Fruit fly (Drosophila melanogaster) whole organism, wandering third instar larva: ENCODE measurements around the gene Spt7.

ENCODE experiments used
- Abd-B ChIP-seq: fragments of >200 bp; optimal IDR thresholded peaks from 2 replicates; lab custom pipeline; 2017; ENCODE audit warnings: missing biosample characterization, missing genetic modification characterization
- CG9705 ChIP-seq: fragments of 200-800 bp; sonication (Bioruptor generic); optimal IDR thresholded peaks from 2 replicates; lab custom pipeline; 2018; ENCODE audit warnings: missing biosample characterization, mild to moderate bottlenecking, missing genetic modification characterization
- Dfd ChIP-seq: fragments of >200 bp; optimal IDR thresholded peaks from 2 replicates; lab custom pipeline; 2017; ENCODE audit warnings: missing biosample characterization, missing genetic modification characterization
- Dif ChIP-seq: fragments of 200-275, 200-300 bp; sonication (Bioruptor generic); optimal IDR thresholded peaks from 2 replicates; lab custom pipeline; 2018; ENCODE audit warnings: missing biosample characterization, missing genetic modification characterization; ENCODE audit not compliant: partially characterized antibody
- GATAd ChIP-seq: sonication (Bioruptor generic); optimal IDR thresholded peaks from 2 replicates; lab custom pipeline; 2016; ENCODE audit warnings: missing biosample characterization, missing genetic modification characterization
- HLH106 ChIP-seq: fragments of 200-800 bp; optimal IDR thresholded peaks from 3 replicates; lab custom pipeline; 2019; ENCODE audit warnings: missing biosample characterization, mild to moderate bottlenecking, missing genetic modification characterization, moderate library complexity
- Hnf4 ChIP-seq: fragments of 200-800 bp; sonication (Bioruptor generic); optimal IDR thresholded peaks from 2 replicates; lab custom pipeline; 2016; ENCODE audit warnings: missing biosample characterization, mild to moderate bottlenecking, missing genetic modification characterization
- Hr78 ChIP-seq: fragments of >200 bp; optimal IDR thresholded peaks from 2 replicates; lab custom pipeline; 2017; ENCODE audit warnings: missing biosample characterization, missing genetic modification characterization
- Hr83 ChIP-seq: fragments of 200-300 bp; sonication (Bioruptor generic); optimal IDR thresholded peaks from 2 replicates; lab custom pipeline; 2016; ENCODE audit warnings: missing biosample characterization, mild to moderate bottlenecking, missing genetic modification characterization, moderate library complexity; ENCODE audit not compliant: poor library complexity, severe bottlenecking
- Jra ChIP-seq: sonication (Bioruptor generic); optimal IDR thresholded peaks from 2 replicates; lab custom pipeline; 2016; ENCODE audit warnings: missing biosample characterization, missing genetic modification characterization
- Mio ChIP-seq: sonication (Bioruptor generic); optimal IDR thresholded peaks from 2 replicates; lab custom pipeline; 2016; ENCODE audit warnings: missing biosample characterization, missing genetic modification characterization
- Myc ChIP-seq: fragments of >200 bp; optimal IDR thresholded peaks from 2 replicates; lab custom pipeline; 2017
- N ChIP-seq: fragments of >200 bp; optimal IDR thresholded peaks from 2 replicates; lab custom pipeline; 2018; ENCODE audit warnings: missing biosample characterization, missing external identifiers, missing genetic modification characterization
- OdsH ChIP-seq: fragments of 200-800 bp; sonication (Bioruptor generic); optimal IDR thresholded peaks from 2 replicates; lab custom pipeline; 2016; ENCODE audit warnings: missing biosample characterization, mild to moderate bottlenecking, missing genetic modification characterization
- Rel ChIP-seq, 2 experiments: fragments of 200-800 bp; sonication (Bioruptor generic) in 1 of 2; optimal IDR thresholded peaks; 2 replicates in 1 of 2; 3 replicates in 1 of 2; lab custom pipeline; 2016 to 2019; ENCODE audit warnings: mild to moderate bottlenecking in 2 of 2, missing biosample characterization in 2 of 2, missing genetic modification characterization in 2 of 2, moderate library complexity in 1 of 2
- Sp1 ChIP-seq: fragments of 200-800 bp; sonication (Bioruptor generic); optimal IDR thresholded peaks from 3 replicates; lab custom pipeline; 2019; ENCODE audit warnings: missing biosample characterization, mild to moderate bottlenecking, missing genetic modification characterization, moderate library complexity
- Vsx2 ChIP-seq: fragments of 200-300, 225-300 bp; sonication (Bioruptor generic); optimal IDR thresholded peaks from 2 replicates; lab custom pipeline; 2018; ENCODE audit warnings: missing biosample characterization, missing genetic modification characterization; ENCODE audit not compliant: partially characterized antibody
- br ChIP-seq: fragments of 200-800 bp; sonication (Bioruptor generic); optimal IDR thresholded peaks from 2 replicates; lab custom pipeline; 2016; ENCODE audit warnings: missing biosample characterization, missing genetic modification characterization
- brk ChIP-seq: fragments of 200-800 bp; sonication (Bioruptor generic); optimal IDR thresholded peaks from 2 replicates; lab custom pipeline; 2016; ENCODE audit warnings: missing biosample characterization, mild to moderate bottlenecking, missing genetic modification characterization
- dl ChIP-seq, 2 experiments: fragments of 175-275, 200-275 bp in 1 of 2; fragments of 200-275 bp in 1 of 2; sonication (Bioruptor generic); optimal IDR thresholded peaks; lab custom pipeline; 2018; ENCODE audit warnings: mild to moderate bottlenecking in 2 of 2, missing biosample characterization in 2 of 2, missing genetic modification characterization in 2 of 2, moderate library complexity in 2 of 2; ENCODE audit not compliant: partially characterized antibody in 2 of 2, insufficient read depth in 1 of 2
- dmrt93B ChIP-seq: fragments of 200-800 bp; sonication (Bioruptor generic); optimal IDR thresholded peaks from 2 replicates; lab custom pipeline; 2018; ENCODE audit warnings: missing biosample characterization, mild to moderate bottlenecking, missing genetic modification characterization
- dsf ChIP-seq: sonication (Bioruptor generic); optimal IDR thresholded peaks from 2 replicates; lab custom pipeline; 2016; ENCODE audit warnings: missing biosample characterization, missing genetic modification characterization, borderline replicate concordance
- ey ChIP-seq: fragments of 200-800 bp; sonication (Bioruptor generic); optimal IDR thresholded peaks from 2 replicates; lab custom pipeline; 2016; ENCODE audit warnings: missing biosample characterization, missing genetic modification characterization
- foxo ChIP-seq, 2 experiments: fragments of 200-800 bp; sonication (Bioruptor generic); optimal IDR thresholded peaks; 2 replicates in 1 of 2; 3 replicates in 1 of 2; lab custom pipeline; 2016 to 2017; ENCODE audit warnings: missing biosample characterization in 2 of 2, missing genetic modification characterization in 2 of 2
- fru ChIP-seq: fragments of 200-800 bp; sonication (Bioruptor generic); optimal IDR thresholded peaks from 3 replicates; lab custom pipeline; 2016; ENCODE audit warnings: missing biosample characterization, mild to moderate bottlenecking, missing genetic modification characterization
- h ChIP-seq: fragments of 200-800 bp; sonication (Bioruptor generic); optimal IDR thresholded peaks from 3 replicates; lab custom pipeline; 2016; ENCODE audit warnings: missing biosample characterization, mild to moderate bottlenecking, missing genetic modification characterization
- jim ChIP-seq: fragments of 175-275, 200-325 bp; sonication (Bioruptor generic); optimal IDR thresholded peaks from 2 replicates; lab custom pipeline; 2016; ENCODE audit warnings: missing biosample characterization, mild to moderate bottlenecking, missing genetic modification characterization
- lola ChIP-seq: fragments of >200 bp; optimal IDR thresholded peaks from 2 replicates; lab custom pipeline; 2017; ENCODE audit warnings: missing biosample characterization, missing genetic modification characterization
- pan ChIP-seq: fragments of >200 bp; optimal IDR thresholded peaks from 2 replicates; lab custom pipeline; 2017
- psq ChIP-seq: fragments of 200-800 bp; sonication (Bioruptor generic); optimal IDR thresholded peaks from 3 replicates; lab custom pipeline; 2017; ENCODE audit warnings: missing biosample characterization, mild to moderate bottlenecking, missing genetic modification characterization, moderate library complexity
- rgr ChIP-seq: fragments of 200-800 bp; sonication (Bioruptor generic); optimal IDR thresholded peaks from 3 replicates; lab custom pipeline; 2016; ENCODE audit warnings: missing biosample characterization, mild to moderate bottlenecking, missing genetic modification characterization
- sv ChIP-seq: fragments of 200-800 bp; sonication (Bioruptor generic); optimal IDR thresholded peaks from 3 replicates; lab custom pipeline; 2016; ENCODE audit warnings: missing biosample characterization, missing genetic modification characterization
- tai ChIP-seq: sonication (Bioruptor generic); optimal IDR thresholded peaks from 2 replicates; lab custom pipeline; 2016; ENCODE audit warnings: missing biosample characterization, missing genetic modification characterization
- usp ChIP-seq: fragments of >200 bp; optimal IDR thresholded peaks from 2 replicates; lab custom pipeline; 2017; ENCODE audit warnings: missing biosample characterization, missing genetic modification characterization
- woc ChIP-seq: sonication (Bioruptor generic); optimal IDR thresholded peaks from 2 replicates; lab custom pipeline; 2016; ENCODE audit warnings: missing biosample characterization, mild to moderate bottlenecking, missing genetic modification characterization

Spt7 gene

dm6 chrX:17852457-17852856 lies 2.2 kb downstream of the Spt7 start, which contains the start of gene CG32554:
CG32554 (minus strand) TSS chrX:17852685.
- no peak for TF ChIP-seq GATAd (GFP tag; lab: Kevin White, UChicago)
- TF ChIP-seq usp (GFP tag; lab: Kevin White, UChicago) = no peak
- TF ChIP-seq Abd-B (GFP tag; lab: Kevin White, UChicago) = no peak
- TF ChIP-seq CG9705 (GFP tag; lab: Kevin White, UChicago) = no peak
- TF ChIP-seq Myc (lab: Kevin White, UChicago) = no peak
- no peak for TF ChIP-seq ey (GFP tag; lab: Kevin White, UChicago)
- no peak for TF ChIP-seq Mio (GFP tag; lab: Kevin White, UChicago)
- TF ChIP-seq OdsH (GFP tag; lab: Kevin White, UChicago) = no peak
- no peak for TF ChIP-seq Hr78 (GFP tag; lab: Kevin White, UChicago)
- TF ChIP-seq Dfd (GFP tag; lab: Kevin White, UChicago) = no peak
- no peak for TF ChIP-seq tai (GFP tag; lab: Kevin White, UChicago)

dm6 chrX:17856029-17856428 lies 5.8 kb downstream of the Spt7 start, which contains the start of gene Mco4:
Mco4 (minus strand) TSS chrX:17856129.
- TF ChIP-seq HLH106 (tag; lab: Kevin White, UChicago) = no peak
- TF ChIP-seq jim (GFP tag; lab: Kevin White, UChicago) = no peak
- no peak for TF ChIP-seq brk
- TF ChIP-seq usp (GFP tag; lab: Kevin White, UChicago) = no peak

dm6 chrX:17856458-17857277 lies 6.4 kb downstream of the Spt7 start, which contains the start of gene Srx:
Srx (plus strand) TSS chrX:17856974.
- TF ChIP-seq GATAd (GFP tag; lab: Kevin White, UChicago) = no peak
- no peak for TF ChIP-seq Abd-B (GFP tag; lab: Kevin White, UChicago)
- no peak for TF ChIP-seq dl (GFP tag; optimal IDR thresholded peaks at IDR 0.05; lab: Kevin White, UChicago; ENCODE audit: insufficient read depth in 1 of 2, partially characterized antibody in 2 of 2)
- peak; percentile 59 for TF ChIP-seq HLH106 (tag; lab: Kevin White, UChicago)
- TF ChIP-seq ey (GFP tag; lab: Kevin White, UChicago) = peak; percentile 35
- TF ChIP-seq CG9705 (GFP tag; lab: Kevin White, UChicago) = peak; percentile 18
- TF ChIP-seq brk = no peak
- TF ChIP-seq Sp1 (GFP tag; lab: Kevin White, UChicago) = peak; percentile 62
- peak; percentile 39 for TF ChIP-seq OdsH (GFP tag; lab: Kevin White, UChicago)
- peak; percentile 59 for TF ChIP-seq h (GFP tag; lab: Kevin White, UChicago)
- no peak for TF ChIP-seq tai (GFP tag; lab: Kevin White, UChicago)
- TF ChIP-seq Hnf4 (GFP tag; lab: Kevin White, UChicago) = peak; percentile 66
- peak; percentile 60 for TF ChIP-seq Jra (GFP tag; lab: Kevin White, UChicago)
- TF ChIP-seq br = peak; percentile 59
- no peak for TF ChIP-seq Dfd (GFP tag; lab: Kevin White, UChicago)
- TF ChIP-seq Vsx2 (GFP tag; lab: Kevin White, UChicago) = no peak
- TF ChIP-seq jim (GFP tag; lab: Kevin White, UChicago) = peak; percentile 90
- TF ChIP-seq psq = peak; percentile 43
- TF ChIP-seq sv (GFP tag; lab: Kevin White, UChicago) = no peak
- TF ChIP-seq Rel (GFP tag; optimal IDR thresholded peaks at IDR 0.05; lab: Kevin White, UChicago) = no peak
- TF ChIP-seq Rel (tag; optimal IDR thresholded peaks at IDR 0.05; lab: Kevin White, UChicago) = peak; percentile 59
- no peak for TF ChIP-seq dmrt93B
- TF ChIP-seq foxo (GFP tag; optimal IDR thresholded peaks at IDR 0.05; lab: Kevin White, UChicago) = peak in 1 of 2 experiments; percentile 47
- TF ChIP-seq rgr = peak; percentile 26
- peak; percentile 33 for TF ChIP-seq fru
- no peak for TF ChIP-seq lola (GFP tag; lab: Kevin White, UChicago)

dm6 chrX:17857809-17858208 lies 7.5 kb downstream of the Spt7 start:
- no peak for TF ChIP-seq sv (GFP tag; lab: Kevin White, UChicago)
- no peak for TF ChIP-seq h (GFP tag; lab: Kevin White, UChicago)

- no peak for TF ChIP-seq dmrt93B
- TF ChIP-seq h (GFP tag; lab: Kevin White, UChicago) = peak; percentile 48
- no peak for TF ChIP-seq psq
- TF ChIP-seq Hnf4 (GFP tag; lab: Kevin White, UChicago) = peak; percentile 28
- no peak for TF ChIP-seq dl (GFP tag; optimal IDR thresholded peaks at IDR 0.05; lab: Kevin White, UChicago; ENCODE audit: insufficient read depth in 1 of 2, partially characterized antibody in 2 of 2)
- TF ChIP-seq Abd-B (GFP tag; lab: Kevin White, UChicago) = no peak
- TF ChIP-seq foxo (GFP tag; optimal IDR thresholded peaks at IDR 0.05; lab: Kevin White, UChicago) = peak in 1 of 2 experiments; percentile 39
- TF ChIP-seq HLH106 (tag; lab: Kevin White, UChicago) = peak; percentile 48
- TF ChIP-seq usp (GFP tag; lab: Kevin White, UChicago) = no peak
- TF ChIP-seq sv (GFP tag; lab: Kevin White, UChicago) = no peak
- TF ChIP-seq rgr = peak; percentile 32
- TF ChIP-seq ey (GFP tag; lab: Kevin White, UChicago) = peak; percentile 27
- peak; percentile 15 for TF ChIP-seq woc (GFP tag; lab: Kevin White, UChicago)
- TF ChIP-seq Rel (GFP tag; optimal IDR thresholded peaks at IDR 0.05; lab: Kevin White, UChicago) = no peak
- peak; percentile 25 for TF ChIP-seq Rel (tag; optimal IDR thresholded peaks at IDR 0.05; lab: Kevin White, UChicago)
- TF ChIP-seq Dif = no peak
- TF ChIP-seq dsf (GFP tag; lab: Kevin White, UChicago) = no peak
- no peak for TF ChIP-seq lola (GFP tag; lab: Kevin White, UChicago)
- no peak for TF ChIP-seq pan (lab: Kevin White, UChicago)
- peak; percentile 10 for TF ChIP-seq fru
- TF ChIP-seq GATAd (GFP tag; lab: Kevin White, UChicago) = no peak
- TF ChIP-seq N (GFP tag; lab: Kevin White, UChicago) = no peak
- TF ChIP-seq Hr83 (GFP tag; lab: Kevin White, UChicago) = no peak
These were observed 10.5 kb downstream of the Spt7 start, which contains the start of the genes Arp8 and CG6769 for dm6 chrX:17860711-17861110. Arp8 (minus strand) TSS chrX:17860800. CG6769 (plus strand) TSS chrX:17861002.
